Worm (Caenorhabditis elegans) whole organism, late embryonic: ENCODE data around the gene T12G3.2.
A peak's percentile ranks its signal among the peaks of the same experiment; 100 is the strongest.

Source experiments
- C38D4.7 ChIP-seq: fragments of 200-800 bp; sonication (Bioruptor generic); optimal IDR thresholded peaks from 2 replicates; lab custom pipeline; 2018; ENCODE audit warnings: mild to moderate bottlenecking, missing genetic modification characterization, moderate library complexity, missing compliant biosample characterization
- K02D7.2 ChIP-seq: sonication (generic microtip); optimal IDR thresholded peaks from 2 replicates; lab custom pipeline; 2017; ENCODE audit warnings: mild to moderate bottlenecking, missing genetic modification characterization, missing compliant biosample characterization
- K09A11.1 ChIP-seq: sonication (generic microtip); optimal IDR thresholded peaks from 2 replicates; lab custom pipeline; 2017; ENCODE audit warnings: antibody characterized with exemption, mild to moderate bottlenecking, missing genetic modification characterization, missing compliant biosample characterization; ENCODE audit not compliant: insufficient read depth
- T23F11.4 ChIP-seq: fragments of 200-800 bp; sonication (Bioruptor generic); optimal IDR thresholded peaks from 2 replicates; lab custom pipeline; 2018; ENCODE audit warnings: mild to moderate bottlenecking, missing genetic modification characterization, missing compliant biosample characterization
- Y22D7AL.16 ChIP-seq: sonication (generic microtip); optimal IDR thresholded peaks from 2 replicates; lab custom pipeline; 2016; ENCODE audit warnings: missing genetic modification characterization, missing compliant biosample characterization
- ahr-1 ChIP-seq: sonication (generic microtip); optimal IDR thresholded peaks from 2 replicates; lab custom pipeline; 2016; ENCODE audit warnings: missing genetic modification characterization, missing compliant biosample characterization
- ceh-14 ChIP-seq: sonication (generic microtip); optimal IDR thresholded peaks from 2 replicates; lab custom pipeline; 2016; ENCODE audit warnings: missing genotype, missing genetic modification characterization, missing compliant biosample characterization
- ceh-18 ChIP-seq: sonication (generic microtip); optimal IDR thresholded peaks from 2 replicates; lab custom pipeline; 2016; ENCODE audit warnings: missing genetic modification characterization, missing compliant biosample characterization
- ceh-19 ChIP-seq: fragments of 200-800 bp; sonication (Bioruptor generic); optimal IDR thresholded peaks from 2 replicates; lab custom pipeline; 2018; ENCODE audit warnings: mild to moderate bottlenecking, missing genetic modification characterization, missing compliant biosample characterization
- ceh-31 ChIP-seq: sonication (generic microtip); optimal IDR thresholded peaks from 2 replicates; lab custom pipeline; 2016; ENCODE audit warnings: missing genetic modification characterization, missing compliant biosample characterization
- ceh-34 ChIP-seq: sonication (generic microtip); optimal IDR thresholded peaks from 2 replicates; lab custom pipeline; 2016; ENCODE audit warnings: mild to moderate bottlenecking, missing genetic modification characterization, missing compliant biosample characterization
- ceh-45 ChIP-seq: fragments of 200-800 bp; sonication (Bioruptor generic); IDR thresholded peaks from 2 replicates; pipeline ENCODE4 v1.3.6; 2022; ENCODE audit warnings: missing genetic modification reagents, missing genetic modification characterization, missing compliant biosample characterization
- ceh-48 ChIP-seq: sonication (generic microtip); optimal IDR thresholded peaks from 2 replicates; lab custom pipeline; 2016; ENCODE audit warnings: missing genetic modification characterization, inconsistent platforms, missing compliant biosample characterization
- ceh-9 ChIP-seq: sonication (generic microtip); optimal IDR thresholded peaks from 2 replicates; lab custom pipeline; 2016; ENCODE audit warnings: mild to moderate bottlenecking, missing genetic modification characterization, inconsistent platforms, missing compliant biosample characterization
- elt-2 ChIP-seq: sonication (generic microtip); optimal IDR thresholded peaks from 2 replicates; lab custom pipeline; 2016; ENCODE audit warnings: missing genetic modification reagents, missing genetic modification characterization, missing compliant biosample characterization
- eyg-1 ChIP-seq: sonication (generic microtip); optimal IDR thresholded peaks from 2 replicates; lab custom pipeline; 2016; ENCODE audit warnings: missing genotype, missing genetic modification characterization, missing compliant biosample characterization
- fkh-10 ChIP-seq: fragments of 150-350 bp; optimal IDR thresholded peaks from 2 replicates; lab custom pipeline; 2014; ENCODE audit warnings: missing biosample characterization, missing genetic modification reagents, missing genetic modification characterization
- fkh-6 ChIP-seq: sonication (generic microtip); optimal IDR thresholded peaks from 2 replicates; lab custom pipeline; 2016; ENCODE audit warnings: missing genetic modification characterization, missing compliant biosample characterization
- gmeb-2 ChIP-seq: sonication (generic microtip); optimal IDR thresholded peaks from 2 replicates; lab custom pipeline; 2016; ENCODE audit warnings: missing genetic modification characterization, inconsistent platforms, missing compliant biosample characterization
- hlh-30 ChIP-seq: sonication (generic microtip); optimal IDR thresholded peaks from 2 replicates; lab custom pipeline; 2017; ENCODE audit warnings: antibody characterized with exemption, missing genetic modification characterization, missing compliant biosample characterization; ENCODE audit not compliant: insufficient read depth
- hlh-8 ChIP-seq: sonication (generic microtip); optimal IDR thresholded peaks from 2 replicates; lab custom pipeline; 2016; ENCODE audit warnings: missing genotype, missing genetic modification characterization, missing compliant biosample characterization
- lin-11 ChIP-seq: fragments of 200-800 bp; sonication (Bioruptor generic); optimal IDR thresholded peaks from 2 replicates; lab custom pipeline; 2018; ENCODE audit warnings: mild to moderate bottlenecking, missing genetic modification characterization, missing compliant biosample characterization
- madf-2 ChIP-seq: sonication (generic microtip); optimal IDR thresholded peaks from 2 replicates; lab custom pipeline; 2017; ENCODE audit warnings: missing genetic modification characterization, missing compliant biosample characterization
- nfya-1 ChIP-seq: sonication (generic microtip); optimal IDR thresholded peaks from 2 replicates; lab custom pipeline; 2017; ENCODE audit warnings: missing genetic modification characterization, mild to moderate bottlenecking, missing compliant biosample characterization, antibody characterized with exemption, moderate library complexity
- nhr-11 ChIP-seq: fragments of 150-350 bp; optimal IDR thresholded peaks from 2 replicates; lab custom pipeline; 2014; ENCODE audit warnings: missing biosample characterization, missing genetic modification characterization
- nhr-232 ChIP-seq: sonication (generic microtip); optimal IDR thresholded peaks from 2 replicates; lab custom pipeline; 2016; ENCODE audit warnings: missing genetic modification characterization, missing compliant biosample characterization
- pag-3 ChIP-seq: sonication (generic microtip); optimal IDR thresholded peaks from 2 replicates; lab custom pipeline; 2016; ENCODE audit warnings: missing compliant biosample characterization, missing genetic modification characterization, borderline replicate concordance
- rnt-1 ChIP-seq: sonication (generic microtip); optimal IDR thresholded peaks from 2 replicates; lab custom pipeline; 2016; ENCODE audit warnings: missing genetic modification characterization, missing compliant biosample characterization
- sdc-2 ChIP-seq: sonication (generic microtip); optimal IDR thresholded peaks from 2 replicates; lab custom pipeline; 2016; ENCODE audit warnings: missing genotype, missing genetic modification characterization, missing compliant biosample characterization
- ttx-3 ChIP-seq: sonication (generic microtip); optimal IDR thresholded peaks from 2 replicates; lab custom pipeline; 2016; ENCODE audit warnings: missing genetic modification reagents, missing genetic modification characterization, missing compliant biosample characterization
- unc-42 ChIP-seq: sonication (generic microtip); optimal IDR thresholded peaks from 2 replicates; lab custom pipeline; 2016; ENCODE audit warnings: missing genotype, missing genetic modification characterization, missing compliant biosample characterization

The T12G3.2 gene

DNA sequence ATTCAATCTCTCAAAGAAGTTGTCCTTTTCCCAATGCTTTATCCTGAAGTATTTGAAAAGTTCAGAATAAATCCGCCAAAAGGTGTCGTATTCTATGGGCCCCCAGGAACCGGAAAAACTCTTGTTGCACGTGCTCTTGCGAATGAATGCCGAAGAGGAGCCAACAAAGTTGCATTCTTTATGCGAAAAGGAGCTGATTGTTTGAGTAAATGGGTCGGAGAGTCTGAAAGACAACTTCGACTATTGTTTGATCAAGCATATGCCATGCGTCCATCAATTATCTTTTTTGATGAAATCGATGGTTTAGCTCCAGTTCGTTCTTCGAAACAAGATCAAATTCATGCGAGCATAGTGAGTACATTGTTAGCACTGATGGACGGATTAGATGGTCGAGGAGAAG is 34.0 kb upstream of the T12G3.2 start:
- TF ChIP-seq ceh-9 (tag; lab: Kevin White, UChicago) = no peak
- TF ChIP-seq madf-2 = no peak
- no peak for TF ChIP-seq K09A11.1 (tag; lab: Kevin White, UChicago)
- TF ChIP-seq fkh-6 (tag; lab: Kevin White, UChicago) = no peak
- no peak for TF ChIP-seq ceh-19
- no peak for TF ChIP-seq Y22D7AL.16 (tag; lab: Kevin White, UChicago)

ce11 chrIV:12078907-12079523 is 32.2 kb upstream of the T12G3.2 start, which contains the start of gene lex-1:
Gene lex-1, plus strand, starts transcription at chrIV:12079473.
- TF ChIP-seq lin-11 (tag; lab: Kevin White, UChicago) (no peak), unc-42 (tag; lab: Kevin White, UChicago) (peak; percentile 27), fkh-6 (tag; lab: Kevin White, UChicago) (no peak), ceh-31 (tag; lab: Kevin White, UChicago) (peak; percentile 26), hlh-30 (tag; lab: Kevin White, UChicago) (peak; percentile 75), C38D4.7 (GFP tag; lab: Kevin White, UChicago) (no peak), ceh-19 (no peak), nfya-1 (tag; lab: Kevin White, UChicago) (peak; percentile 38)

- TF ChIP-seq K02D7.2 (tag; lab: Kevin White, UChicago) (no peak), nhr-232 (tag; lab: Kevin White, UChicago) (no peak), nfya-1 (tag; lab: Kevin White, UChicago) (no peak), ahr-1 (no peak), fkh-10 (GFP tag; lab: Kevin White, UChicago) (no peak), ceh-48 (no peak), Y22D7AL.16 (tag; lab: Kevin White, UChicago) (no peak), sdc-2 (tag; lab: Kevin White, UChicago) (no peak), elt-2 (no peak), ceh-14 (tag; lab: Kevin White, UChicago) (no peak), fkh-6 (tag; lab: Kevin White, UChicago) (no peak)
Measured at ce11 chrIV:12078112-12078812, 31.5 kb upstream of the T12G3.2 start, which contains the start of gene tmed-1. Gene tmed-1, minus strand, starts transcription at chrIV:12078162.

DNA sequence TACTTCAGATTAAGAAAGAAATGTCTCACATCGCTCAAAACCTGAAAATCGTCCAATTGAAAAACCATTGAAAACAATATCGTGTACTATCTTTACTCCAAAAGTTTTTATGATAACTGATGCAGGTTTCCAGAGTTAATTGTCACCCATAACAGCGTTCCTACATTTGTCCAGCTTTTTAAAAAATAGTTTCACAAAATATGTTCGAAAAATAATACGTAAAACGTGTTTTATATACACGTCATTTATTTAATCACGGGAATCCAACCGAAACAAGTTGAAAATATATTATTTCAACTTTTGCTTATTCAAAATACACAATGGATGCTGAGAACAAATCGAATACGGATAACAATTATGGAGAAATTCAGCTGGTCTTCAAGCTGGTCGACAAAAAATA is 28.7 kb upstream of the T12G3.2 start, which contains the start of gene K08E4.7:
Gene K08E4.7 (plus strand): TSS at position 301 of the 400 bp plus-strand sequence.
- no peak for TF ChIP-seq gmeb-2
- TF ChIP-seq ttx-3 (tag; lab: Kevin White, UChicago) = no peak
- TF ChIP-seq rnt-1 = no peak
- TF ChIP-seq nhr-11 = no peak
- no peak for TF ChIP-seq pag-3 (tag; lab: Kevin White, UChicago)
- TF ChIP-seq nfya-1 (tag; lab: Kevin White, UChicago) = no peak
- TF ChIP-seq lin-11 (tag; lab: Kevin White, UChicago) = no peak
- TF ChIP-seq hlh-30 (tag; lab: Kevin White, UChicago) = no peak
- TF ChIP-seq, all 69 proteins: peak for 0

DNA sequence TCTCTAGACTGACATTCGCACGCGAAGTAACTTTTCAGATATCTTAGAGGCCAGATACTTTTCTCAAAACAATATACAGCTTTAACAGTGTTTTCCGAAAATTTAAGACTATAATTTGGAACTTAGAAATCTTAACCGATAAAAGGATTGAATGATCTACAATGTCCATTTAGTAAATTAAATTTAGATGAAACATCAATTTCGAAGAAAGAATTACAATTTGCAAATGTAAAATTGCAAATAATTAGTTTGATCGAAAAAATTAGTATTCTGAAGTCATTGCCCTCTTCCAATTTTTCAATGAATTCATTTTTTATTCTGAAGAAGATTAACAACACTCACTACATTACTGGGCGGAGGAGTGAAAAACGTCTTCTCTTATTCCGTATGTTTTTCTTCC is 21.8 kb upstream of the T12G3.2 start, which contains the start of gene bath-37:
Gene bath-37 (plus strand): TSS at position 301 of the 400 bp plus-strand sequence.
- TF ChIP-seq ttx-3 (tag; lab: Kevin White, UChicago) (no peak), eyg-1 (tag; lab: Kevin White, UChicago) (no peak), ceh-19 (no peak), T23F11.4 (no peak), lin-11 (tag; lab: Kevin White, UChicago) (no peak), ceh-18 (tag; lab: Kevin White, UChicago) (no peak), hlh-8 (tag; lab: Kevin White, UChicago) (no peak), ceh-45 (GFP tag; lab: Robert Waterston, UW) (no peak), fkh-10 (GFP tag; lab: Kevin White, UChicago) (no peak), madf-2 (no peak), ceh-31 (tag; lab: Kevin White, UChicago) (no peak), ceh-34 (tag; lab: Kevin White, UChicago) (no peak), nhr-11 (no peak), K02D7.2 (tag; lab: Kevin White, UChicago) (no peak), pag-3 (tag; lab: Kevin White, UChicago) (no peak)
